Worm (Caenorhabditis elegans): ENCODE measurements around the gene str-181.

Gene str-181

DNA sequence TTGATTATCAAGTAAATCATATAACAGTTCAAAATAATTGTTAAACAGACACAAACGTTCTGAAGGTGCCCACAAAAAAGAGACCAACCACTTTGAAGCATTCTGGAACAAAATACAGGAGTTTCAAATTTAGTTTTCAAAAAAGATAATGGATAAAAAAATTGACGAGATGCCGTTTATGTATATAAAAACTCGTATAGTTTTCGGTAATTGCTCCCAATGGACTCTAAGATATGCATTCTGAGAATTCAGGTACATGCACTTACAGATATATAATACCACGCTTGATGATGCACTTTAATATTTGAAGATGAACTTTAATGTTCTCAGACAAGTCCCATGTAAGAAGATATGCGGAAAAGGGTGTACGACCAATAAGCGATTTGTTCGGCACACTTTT lies at the start of gene str-181:
TSS of gene str-181 (minus strand) at position 101 of the 400 bp plus-strand sequence.
- TF ChIP-seq pha-2 (tag; optimal IDR thresholded peaks at IDR 0.05) (no peak), syd-9 (tag; optimal IDR thresholded peaks at IDR 0.05) (no peak), ceh-19 (GFP tag; optimal IDR thresholded peaks at IDR 0.05) (no peak), pqm-1 (tag; optimal IDR thresholded peaks at IDR 0.05) (no peak), F13H6.1 (tag; optimal IDR thresholded peaks at IDR 0.05) (no peak), ceh-9 (tag; optimal IDR thresholded peaks at IDR 0.05) (no peak), ahr-1 (tag; optimal IDR thresholded peaks at IDR 0.05) (no peak)

DNA sequence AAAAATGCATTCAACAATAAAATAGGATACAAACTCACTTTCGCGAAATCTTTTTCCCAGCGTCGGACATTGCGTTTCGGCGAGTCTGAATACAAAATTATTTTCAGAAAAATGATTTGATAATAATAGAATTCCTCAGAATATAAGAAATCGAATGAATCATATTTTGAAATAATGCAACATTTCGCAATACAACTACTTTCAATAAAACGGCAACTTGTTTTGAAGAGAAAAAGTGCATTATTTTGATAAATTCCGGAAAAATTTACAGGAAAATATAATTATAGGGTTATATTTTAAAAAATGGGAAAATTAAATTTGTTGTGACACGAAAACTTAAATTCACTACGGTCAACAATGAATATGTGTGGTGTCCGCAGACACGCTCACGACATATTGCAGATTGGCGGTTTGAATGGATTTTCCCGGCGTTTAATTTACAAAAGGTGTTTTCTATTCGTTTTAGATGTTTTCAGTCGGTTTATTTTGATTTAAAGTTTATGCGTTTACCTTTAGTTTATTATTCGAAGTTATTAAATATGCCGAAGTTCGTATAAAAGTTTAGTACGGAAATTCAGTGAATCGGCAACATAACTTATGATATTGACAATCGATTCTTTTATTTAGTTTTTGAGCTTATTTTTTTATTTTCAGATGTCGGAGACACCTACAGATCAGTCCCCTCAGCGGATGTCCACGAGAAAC lies 44.9 kb upstream of the str-181 start, which contains the start of the genes abcf-1 and scc-3:
TSS of gene abcf-1 (minus strand) at position 85 of the 705 bp plus-strand sequence.
TSS of gene scc-3 (plus strand) at position 655 of the 705 bp plus-strand sequence.
- no peak for TF ChIP-seq rnt-1 (tag; optimal IDR thresholded peaks at IDR 0.05)
- TF ChIP-seq nfya-1 (tag; optimal IDR thresholded peaks at IDR 0.05) = peak; percentile 11
- TF ChIP-seq ahr-1 (tag; optimal IDR thresholded peaks at IDR 0.05) = no peak
- TF ChIP-seq ceh-24 (tag; optimal IDR thresholded peaks at IDR 0.05) = no peak

ce11 chrV:12760913-12761312 lies 42.4 kb upstream of the str-181 start, which contains the start of gene F18E2.15:
Gene F18E2.15 (minus strand): TSS chrV:12761013.
- TF ChIP-seq ztf-16 (tag; optimal IDR thresholded peaks at IDR 0.05) (no peak), nhr-232 (tag; optimal IDR thresholded peaks at IDR 0.05) (no peak), mec-3 (tag; optimal IDR thresholded peaks at IDR 0.05; ENCODE audit: borderline replicate concordance) (no peak), K02D7.2 (tag; optimal IDR thresholded peaks at IDR 0.05) (no peak), gmeb-2 (tag; optimal IDR thresholded peaks at IDR 0.05) (no peak), ceh-22 (tag; optimal IDR thresholded peaks at IDR 0.05) (no peak), ceh-45 (GFP tag; IDR thresholded peaks at IDR 0.05) (no peak), ceh-18 (tag; optimal IDR thresholded peaks at IDR 0.05) (no peak), che-1 (tag; optimal IDR thresholded peaks at IDR 0.05) (no peak), pag-3 (tag; optimal IDR thresholded peaks at IDR 0.05; ENCODE audit: borderline replicate concordance) (no peak), elt-4 (tag; optimal IDR thresholded peaks at IDR 0.05) (no peak), hlh-30 (tag; optimal IDR thresholded peaks at IDR 0.05; ENCODE audit: insufficient read depth) (no peak), pros-1 (tag; optimal IDR thresholded peaks at IDR 0.05) (no peak), unc-42 (tag; optimal IDR thresholded peaks at IDR 0.05) (no peak), sox-2 (GFP tag; IDR thresholded peaks at IDR 0.05) (no peak), ceh-24 (tag; optimal IDR thresholded peaks at IDR 0.05) (no peak), T23F11.4 (GFP tag; optimal IDR thresholded peaks at IDR 0.05) (no peak)

DNA sequence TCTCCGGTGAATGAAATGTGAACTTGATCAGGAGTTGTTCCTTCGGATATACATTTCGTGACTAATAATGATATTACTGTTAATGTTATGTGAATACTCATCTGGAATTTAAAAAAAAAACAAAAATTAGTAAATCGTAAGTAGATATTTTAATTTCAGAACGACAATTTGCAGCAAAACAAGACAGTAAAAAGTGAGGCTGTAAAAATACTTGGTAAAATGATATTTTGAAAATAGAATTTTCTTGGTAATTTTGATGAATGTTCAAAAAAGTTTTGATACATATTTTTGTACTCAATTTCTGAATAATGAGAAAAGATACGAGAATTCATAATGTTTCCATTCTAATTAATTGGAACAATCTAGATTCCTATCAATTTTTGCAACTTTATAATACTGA lies 41.1 kb upstream of the str-181 start, which contains the start of gene papl-1:
TSS of gene papl-1 (minus strand) at position 101 of the 400 bp plus-strand sequence.
- TF ChIP-seq ceh-18 (tag; optimal IDR thresholded peaks at IDR 0.05) (no peak), pha-2 (tag; optimal IDR thresholded peaks at IDR 0.05) (no peak), nfya-1 (tag; optimal IDR thresholded peaks at IDR 0.05) (no peak), fax-1 (tag; optimal IDR thresholded peaks at IDR 0.05) (no peak), hlh-8 (tag; optimal IDR thresholded peaks at IDR 0.05) (no peak), npax-4 (tag; optimal IDR thresholded peaks at IDR 0.05) (no peak), ttx-3 (tag; optimal IDR thresholded peaks at IDR 0.05) (no peak), unc-42 (tag; optimal IDR thresholded peaks at IDR 0.05) (no peak), pqm-1 (tag; optimal IDR thresholded peaks at IDR 0.05) (no peak), sdc-2 (tag; optimal IDR thresholded peaks at IDR 0.05) (no peak), pros-1 (tag; optimal IDR thresholded peaks at IDR 0.05) (no peak), ama-1 (optimal IDR thresholded peaks at IDR 0.05) (no peak), hlh-15 (tag; optimal IDR thresholded peaks at IDR 0.05) (no peak), nhr-11 (tag; optimal IDR thresholded peaks at IDR 0.05) (no peak), elt-4 (tag; optimal IDR thresholded peaks at IDR 0.05) (no peak), unc-3 (GFP tag; conservative IDR thresholded peaks at IDR 0.05) (no peak), unc-3 (tag; optimal IDR thresholded peaks at IDR 0.05) (no peak), syd-9 (tag; optimal IDR thresholded peaks at IDR 0.05) (no peak), ceh-34 (tag; optimal IDR thresholded peaks at IDR 0.05) (no peak), F13H6.1 (tag; optimal IDR thresholded peaks at IDR 0.05) (no peak), sox-4 (tag; optimal IDR thresholded peaks at IDR 0.05) (no peak)
